Worm (Caenorhabditis elegans) whole organism, L4 larva: ENCODE results near the gene D2023.4.

Experiments
- F49E8.2 ChIP-seq: sonication (generic microtip); optimal IDR thresholded peaks from 2 replicates; lab custom pipeline; 2016; ENCODE audit warnings: missing compliant biosample characterization, mild to moderate bottlenecking, missing genetic modification characterization, borderline replicate concordance
- T26A8.4 ChIP-seq: fragments of 200-800 bp; sonication (Bioruptor generic); IDR thresholded peaks from 2 replicates; pipeline ENCODE4 v1.3.6; 2022; ENCODE audit warnings: missing genetic modification characterization, missing compliant biosample characterization
- Y48G9A.11 ChIP-seq: fragments of 200-800 bp; sonication (Bioruptor generic); IDR thresholded peaks from 2 replicates; pipeline ENCODE4 v1.3.6; 2022; ENCODE audit warnings: missing genetic modification reagents, missing genetic modification characterization, missing compliant biosample characterization
- Y75B8A.6 ChIP-seq: fragments of 200-800 bp; sonication (Bioruptor generic); IDR thresholded peaks from 2 replicates; pipeline ENCODE4 v1.3.6; 2022; ENCODE audit warnings: missing genetic modification reagents, missing genetic modification characterization, missing compliant biosample characterization
- ZK546.5 ChIP-seq, 2 experiments: sonication (generic microtip); optimal IDR thresholded peaks; 2 replicates each; lab custom pipeline; 2017; ENCODE audit warnings: missing biosample characterization in 2 of 2, missing genetic modification characterization in 2 of 2
- aha-1 ChIP-seq: fragments of 150-350 bp; peaks from one replicate; lab custom pipeline; 2014; ENCODE audit warnings: missing biosample characterization, missing genetic modification characterization
- aly-2 ChIP-seq: sonication (generic microtip); optimal IDR thresholded peaks from 2 replicates; lab custom pipeline; 2018; ENCODE audit warnings: missing biosample characterization, missing genetic modification characterization
- ces-1 ChIP-seq: fragments of 150-350 bp; sonication (generic microtip); optimal IDR thresholded peaks from 4 replicates; lab custom pipeline; 2014; ENCODE audit warnings: missing biosample characterization, missing genetic modification reagents, missing genetic modification characterization
- daf-8 ChIP-seq: fragments of 200-800 bp; sonication (Bioruptor generic); IDR thresholded peaks from 2 replicates; pipeline ENCODE4 v1.3.6; 2022; ENCODE audit warnings: missing genetic modification characterization, missing compliant biosample characterization
- dmd-6 ChIP-seq: fragments of 200-800 bp; sonication (Bioruptor generic); IDR thresholded peaks from 2 replicates; pipeline ENCODE4 v1.3.6; 2022; ENCODE audit warnings: missing genetic modification reagents, missing genetic modification characterization, missing compliant biosample characterization
- dmd-8 ChIP-seq: fragments of 200-800 bp; sonication (Bioruptor generic); IDR thresholded peaks from 2 replicates; pipeline ENCODE4 v1.3.6; 2022; ENCODE audit warnings: missing genetic modification characterization, missing compliant biosample characterization
- dpl-1 ChIP-seq: fragments of 150-350 bp; optimal IDR thresholded peaks from 2 replicates; lab custom pipeline; 2014; ENCODE audit warnings: missing biosample characterization, missing genetic modification reagents, missing genetic modification characterization
- duxl-1 ChIP-seq: sonication (generic microtip); optimal IDR thresholded peaks from 2 replicates; lab custom pipeline; 2016; ENCODE audit warnings: mild to moderate bottlenecking, missing genetic modification characterization, moderate library complexity, missing compliant biosample characterization; ENCODE audit not compliant: poor library complexity
- dve-1 ChIP-seq: sonication (generic microtip); optimal IDR thresholded peaks from 2 replicates; lab custom pipeline; 2017; ENCODE audit warnings: antibody characterized with exemption, mild to moderate bottlenecking, missing genetic modification characterization, missing compliant biosample characterization; ENCODE audit not compliant: insufficient read depth
- egl-27 ChIP-seq: sonication (generic microtip); optimal IDR thresholded peaks from 3 replicates; lab custom pipeline; 2017; ENCODE audit warnings: missing biosample characterization, missing genetic modification reagents, missing genetic modification characterization
- fkh-10 ChIP-seq: fragments of 150-350 bp; optimal IDR thresholded peaks from 2 replicates; lab custom pipeline; 2014; ENCODE audit warnings: missing biosample characterization, missing genetic modification reagents, missing genetic modification characterization
- gei-8 ChIP-seq: fragments of 200-800 bp; sonication (Bioruptor generic); optimal IDR thresholded peaks from 2 replicates; lab custom pipeline; 2018; ENCODE audit warnings: mild to moderate bottlenecking, missing genetic modification characterization, missing compliant biosample characterization
- hlh-11 ChIP-seq: fragments of 200-800 bp; sonication (Bioruptor generic); optimal IDR thresholded peaks from 2 replicates; lab custom pipeline; 2018; ENCODE audit warnings: mild to moderate bottlenecking, missing genetic modification characterization, missing compliant biosample characterization
- hlh-30 ChIP-seq: sonication (generic microtip); optimal IDR thresholded peaks from 2 replicates; lab custom pipeline; 2017; ENCODE audit warnings: antibody characterized with exemption, mild to moderate bottlenecking, missing genetic modification characterization, missing compliant biosample characterization; ENCODE audit not compliant: insufficient read depth
- hmg-1.1 ChIP-seq: fragments of 200-800 bp; sonication (Bioruptor generic); IDR thresholded peaks from 2 replicates; pipeline ENCODE4 v1.3.6; 2022; ENCODE audit warnings: missing genetic modification reagents, missing genetic modification characterization, missing compliant biosample characterization
- lin-38 ChIP-seq: fragments of 200-800 bp; sonication (Bioruptor generic); IDR thresholded peaks from 2 replicates; pipeline ENCODE4 v1.3.6; 2022; ENCODE audit warnings: missing genetic modification reagents, missing genetic modification characterization, missing compliant biosample characterization
- lsy-2 ChIP-seq, 2 experiments: fragments of 150-350 bp in 1 of 2; sonication (generic microtip) in 1 of 2; optimal IDR thresholded peaks; 2 replicates each; lab custom pipeline; 2014 to 2017; ENCODE audit warnings: missing biosample characterization in 2 of 2, missing genetic modification characterization in 2 of 2
- madf-5 ChIP-seq, 2 experiments: fragments of 200-800 bp; sonication (Bioruptor generic); IDR thresholded peaks; 2 replicates each; pipeline ENCODE4 v1.3.6; 2022; ENCODE audit warnings: missing compliant biosample characterization in 2 of 2, missing genetic modification characterization in 2 of 2
- madf-9 ChIP-seq: fragments of 200-800 bp; sonication (Bioruptor generic); conservative IDR thresholded peaks from 2 replicates; pipeline ENCODE4 v1.3.6; 2022; ENCODE audit warnings: missing genetic modification reagents, missing genetic modification characterization, missing compliant biosample characterization
- mdl-1 ChIP-seq, 2 experiments: fragments of 150-350 bp in 1 of 2; sonication (generic microtip) in 1 of 2; optimal IDR thresholded peaks; 2 replicates each; lab custom pipeline; 2014 to 2017; ENCODE audit warnings: missing biosample characterization in 2 of 2, missing genetic modification characterization in 2 of 2
- mdt-29 ChIP-seq: fragments of 200-800 bp; sonication (Bioruptor generic); IDR thresholded peaks from 2 replicates; pipeline ENCODE4 v1.3.6; 2022; ENCODE audit warnings: missing genetic modification reagents, missing genetic modification characterization, missing compliant biosample characterization
- mep-1 ChIP-seq: fragments of 150-350 bp; sonication (generic microtip); optimal IDR thresholded peaks from 3 replicates; lab custom pipeline; 2014; ENCODE audit warnings: missing biosample characterization, missing genetic modification characterization
- mxl-3 ChIP-seq: fragments of 200-800 bp; sonication (Bioruptor generic); optimal IDR thresholded peaks from 2 replicates; lab custom pipeline; 2018; ENCODE audit warnings: mild to moderate bottlenecking, missing genetic modification characterization, missing compliant biosample characterization
- nhr-237 ChIP-seq: sonication (generic microtip); optimal IDR thresholded peaks from 2 replicates; lab custom pipeline; 2017; ENCODE audit warnings: missing biosample characterization, missing genetic modification characterization
- nhr-25 ChIP-seq: sonication (generic microtip); optimal IDR thresholded peaks from 2 replicates; lab custom pipeline; 2017; ENCODE audit warnings: missing genetic modification characterization, mild to moderate bottlenecking, missing compliant biosample characterization, antibody characterized with exemption, moderate library complexity, borderline replicate concordance; ENCODE audit not compliant: insufficient read depth
- nhr-42 ChIP-seq: fragments of 200-800 bp; sonication (Bioruptor generic); IDR thresholded peaks from 2 replicates; pipeline ENCODE4 v1.3.6; 2022; ENCODE audit warnings: missing genetic modification characterization, missing compliant biosample characterization
- nhr-48 ChIP-seq: sonication (generic microtip); optimal IDR thresholded peaks from 2 replicates; lab custom pipeline; 2016; ENCODE audit warnings: mild to moderate bottlenecking, missing genetic modification characterization, missing compliant biosample characterization
- nhr-6 ChIP-seq: fragments of 150-350 bp; optimal IDR thresholded peaks from 2 replicates; lab custom pipeline; 2014; ENCODE audit warnings: missing biosample characterization, missing genetic modification characterization
- nhr-77 ChIP-seq: fragments of 150-350 bp; optimal IDR thresholded peaks from 2 replicates; lab custom pipeline; 2014; ENCODE audit warnings: missing biosample characterization, missing genetic modification characterization
- pqm-1 ChIP-seq: sonication (generic microtip); optimal IDR thresholded peaks from 2 replicates; lab custom pipeline; 2017; ENCODE audit warnings: missing biosample characterization, missing genetic modification characterization
- rbr-2 ChIP-seq: sonication (generic microtip); optimal IDR thresholded peaks from 2 replicates; lab custom pipeline; 2016; ENCODE audit warnings: missing genotype, missing genetic modification characterization, missing compliant biosample characterization
- sdz-12 ChIP-seq: fragments of 200-800 bp; sonication (Bioruptor generic); optimal IDR thresholded peaks from 2 replicates; lab custom pipeline; 2018; ENCODE audit warnings: mild to moderate bottlenecking, missing genetic modification characterization, missing compliant biosample characterization
- tra-1 ChIP-seq: fragments of 200-800 bp; sonication (Bioruptor generic); IDR thresholded peaks from 2 replicates; pipeline ENCODE4 v1.3.6; 2022; ENCODE audit warnings: missing genetic modification reagents, missing genetic modification characterization, missing compliant biosample characterization
- unc-62 ChIP-seq, 3 experiments: fragments of 150-350 bp in 1 of 3; sonication (generic microtip); optimal IDR thresholded peaks in 2 of 3; peaks in 1 of 3; 1 replicate in 1 of 3; 2 replicates in 2 of 3; lab custom pipeline; 2014 to 2017; ENCODE audit warnings: missing biosample characterization in 3 of 3, missing genetic modification characterization in 3 of 3, missing genetic modification reagents in 3 of 3, missing genotype in 1 of 3
- vab-7 ChIP-seq: fragments of 200-800 bp; sonication (Bioruptor generic); IDR thresholded peaks from 2 replicates; pipeline ENCODE4 v1.3.6; 2022; ENCODE audit warnings: missing genetic modification reagents, missing genetic modification characterization, missing compliant biosample characterization
- zag-1 ChIP-seq: fragments of 150-350 bp; optimal IDR thresholded peaks from 2 replicates; lab custom pipeline; 2014; ENCODE audit warnings: missing biosample characterization, missing genetic modification characterization
- zfp-3 ChIP-seq: fragments of 200-800 bp; sonication (Bioruptor generic); conservative IDR thresholded peaks from 2 replicates; pipeline ENCODE4 v1.3.6; 2022; ENCODE audit warnings: missing genetic modification reagents, missing genetic modification characterization, missing compliant biosample characterization

The D2023.4 gene

DNA sequence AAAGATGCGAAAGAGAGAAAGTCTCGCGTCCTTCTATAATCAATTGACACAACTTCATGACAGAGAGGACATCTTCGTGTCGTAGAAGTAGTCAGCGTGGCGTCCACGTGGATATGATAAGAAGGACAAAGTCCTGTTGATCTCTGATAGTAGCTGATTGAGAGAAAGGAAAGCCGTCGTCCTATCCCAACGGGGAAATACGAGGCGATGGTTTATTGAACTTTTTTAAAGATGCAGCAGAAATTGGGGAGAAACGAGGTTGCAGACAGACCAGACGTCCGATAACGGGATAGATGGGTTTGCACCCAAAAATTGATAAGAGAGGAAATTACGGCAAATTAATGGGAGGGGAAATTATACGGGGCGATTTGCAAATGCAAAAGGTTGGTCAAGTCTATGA is 23.1 kb downstream of the D2023.4 start (continued):
- TF ChIP-seq daf-8 (GFP tag; lab: Robert Waterston, UW) (no peak), pqm-1 (peak; percentile 39), lin-38 (GFP tag; lab: Robert Waterston, UW) (no peak), aly-2 (tag; lab: Kevin White, UChicago) (no peak), vab-7 (no peak), ZK546.5 (tag; optimal IDR thresholded peaks at IDR 0.05; lab: Kevin White, UChicago) (no peak), nhr-237 (tag; lab: Kevin White, UChicago) (peak; percentile 24), hmg-1.1 (GFP tag; lab: Robert Waterston, UW) (0 out of 2 replicates have a peak, but pooled peaks have one; percentile 11), dmd-8 (GFP tag; lab: Robert Waterston, UW) (no peak), F49E8.2 (tag; lab: Kevin White, UChicago) (no peak), Y75B8A.6 (no peak), nhr-77 (tag; lab: Kevin White, UChicago) (no peak), madf-9 (GFP tag; lab: Robert Waterston, UW) (no peak), nhr-25 (peak; percentile 86), mdt-29 (no peak), sdz-12 (no peak), Y48G9A.11 (no peak), duxl-1 (tag; lab: Kevin White, UChicago) (no peak), egl-27 (tag; lab: Kevin White, UChicago) (no peak), zfp-3 (GFP tag; lab: Robert Waterston, UW) (no peak), ces-1 (GFP tag; lab: Kevin White, UChicago) (no peak), lsy-2 (tag; optimal IDR thresholded peaks at IDR 0.05; lab: Kevin White, UChicago) (peak in 1 of 2 experiments; percentile 73), fkh-10 (GFP tag; lab: Kevin White, UChicago) (no peak), zag-1 (tag; lab: Kevin White, UChicago) (no peak), dpl-1 (GFP tag; lab: Kevin White, UChicago) (no peak), gei-8 (GFP tag; lab: Kevin White, UChicago) (peak; percentile 86), rbr-2 (tag; lab: Kevin White, UChicago) (peak; percentile 6), unc-62 (GFP tag; optimal IDR thresholded peaks at IDR 0.05 in 1 of 2; lab: Kevin White, UChicago) (peak in 1 of 2 experiments; percentile 95), unc-62 (tag; optimal IDR thresholded peaks at IDR 0.05; lab: Kevin White, UChicago) (no peak), dve-1 (peak; percentile 81), dmd-6 (GFP tag; lab: Robert Waterston, UW) (peak; percentile 87), hlh-30 (tag; lab: Kevin White, UChicago) (peak; percentile 69), nhr-48 (peak; percentile 98), mep-1 (tag; lab: Kevin White, UChicago) (peak; percentile 48), tra-1 (peak; percentile 61; the same call in 1 of the 2 replicates), T26A8.4 (GFP tag; lab: Robert Waterston, UW) (peak; percentile 34; the same call in 1 of the 2 replicates)

DNA sequence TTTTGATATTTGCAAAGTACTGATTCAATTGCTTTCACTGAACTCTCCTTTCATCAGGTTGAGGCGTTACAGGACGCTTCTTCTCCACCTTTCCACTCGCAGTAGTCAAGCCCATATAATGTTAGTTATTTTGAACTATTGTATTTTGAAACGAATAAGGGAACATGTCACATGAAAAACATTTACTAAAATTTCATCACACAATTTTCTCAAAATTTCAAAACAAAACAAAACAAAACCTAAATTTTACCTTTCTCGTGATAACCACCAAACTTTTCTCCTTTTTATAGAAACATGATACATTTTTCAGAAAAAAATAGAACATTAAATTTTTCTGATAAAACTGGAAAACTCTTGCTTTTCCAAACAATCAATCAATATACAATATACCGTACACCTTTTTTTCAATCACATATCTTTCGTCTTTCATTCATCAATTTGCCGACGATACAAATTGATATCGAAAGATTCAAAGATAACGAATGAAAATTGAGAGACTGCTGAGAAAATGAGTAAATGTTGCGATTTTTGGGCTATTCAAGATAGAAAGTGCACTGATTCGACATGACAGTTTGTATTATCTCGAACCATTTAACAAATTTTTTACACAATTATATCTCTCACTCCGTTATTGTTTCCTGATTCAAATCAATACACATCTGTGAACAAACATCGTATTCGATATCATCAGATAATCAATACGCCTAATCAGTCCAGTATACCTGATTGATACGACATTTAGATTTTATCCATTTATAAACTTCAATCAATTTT is 24.3 kb downstream of the D2023.4 start:
- TF ChIP-seq dve-1 (peak; percentile 51), aha-1 (tag; lab: Kevin White, UChicago) (peak; percentile 91), nhr-42 (GFP tag; lab: Robert Waterston, UW) (0 out of 2 replicates have a peak, but pooled peaks have one; percentile 35), unc-62 (GFP tag; optimal IDR thresholded peaks at IDR 0.05 in 1 of 2; lab: Kevin White, UChicago) (peak in 1 of 2 experiments; percentile 60), unc-62 (tag; optimal IDR thresholded peaks at IDR 0.05; lab: Kevin White, UChicago) (no peak), mdl-1 (tag; optimal IDR thresholded peaks at IDR 0.05; lab: Kevin White, UChicago) (peak in 1 of 2 experiments; percentile 18), mxl-3 (GFP tag; lab: Kevin White, UChicago) (peak; percentile 23), lsy-2 (tag; optimal IDR thresholded peaks at IDR 0.05; lab: Kevin White, UChicago) (peak; percentile 18 to 56), madf-5 (GFP tag; IDR thresholded peaks at IDR 0.05; lab: Robert Waterston, UW) (no peak), lin-38 (GFP tag; lab: Robert Waterston, UW) (no peak), nhr-237 (tag; lab: Kevin White, UChicago) (no peak), nhr-48 (peak; percentile 83), hlh-11 (peak; percentile 47), nhr-6 (tag; lab: Kevin White, UChicago) (no peak)
